Fruit fly (Drosophila melanogaster): ENCODE measurements around the gene pinta.

pinta gene

dm6 chr3R:22375674-22376073, 49.1 kb downstream of the pinta start, which contains the start of gene CG18596 (continued):
- TF ChIP-seq unc-4 (GFP tag; IDR thresholded peaks at IDR 0.05; ENCODE audit: partially characterized antibody) (peak; percentile 95), Dref (GFP tag; IDR thresholded peaks at IDR 0.05) (peak; percentile 64), crp (GFP tag; optimal IDR thresholded peaks at IDR 0.05) (peak in 1 of 2 experiments; percentile 73), vnd (GFP tag; IDR thresholded peaks at IDR 0.05; ENCODE audit: partially characterized antibody) (peak; percentile 92), nerfin-2 (GFP tag; IDR thresholded peaks at IDR 0.05; ENCODE audit: partially characterized antibody) (peak; percentile 91), CG5245 (GFP tag; optimal IDR thresholded peaks at IDR 0.05) (no peak)
